Worm (Caenorhabditis elegans) whole organism, late embryonic: ENCODE results near the gene gpa-7.
A peak's percentile ranks its signal among the peaks of the same experiment; 100 is the strongest.

Experiments
- C38D4.7 ChIP-seq: fragments of 200-800 bp; sonication (Bioruptor generic); optimal IDR thresholded peaks from 2 replicates; lab custom pipeline; 2018; ENCODE audit warnings: mild to moderate bottlenecking, missing genetic modification characterization, moderate library complexity, missing compliant biosample characterization
- K02D7.2 ChIP-seq: sonication (generic microtip); optimal IDR thresholded peaks from 2 replicates; lab custom pipeline; 2017; ENCODE audit warnings: mild to moderate bottlenecking, missing genetic modification characterization, missing compliant biosample characterization
- K09A11.1 ChIP-seq: sonication (generic microtip); optimal IDR thresholded peaks from 2 replicates; lab custom pipeline; 2017; ENCODE audit warnings: antibody characterized with exemption, mild to moderate bottlenecking, missing genetic modification characterization, missing compliant biosample characterization; ENCODE audit not compliant: insufficient read depth
- ahr-1 ChIP-seq: sonication (generic microtip); optimal IDR thresholded peaks from 2 replicates; lab custom pipeline; 2016; ENCODE audit warnings: missing genetic modification characterization, missing compliant biosample characterization
- ama-1 ChIP-seq: fragments of 150-350 bp; optimal IDR thresholded peaks from 2 replicates; lab custom pipeline; 2014
- ceh-14 ChIP-seq: sonication (generic microtip); optimal IDR thresholded peaks from 2 replicates; lab custom pipeline; 2016; ENCODE audit warnings: missing genotype, missing genetic modification characterization, missing compliant biosample characterization
- ceh-18 ChIP-seq: sonication (generic microtip); optimal IDR thresholded peaks from 2 replicates; lab custom pipeline; 2016; ENCODE audit warnings: missing genetic modification characterization, missing compliant biosample characterization
- ceh-19 ChIP-seq: fragments of 200-800 bp; sonication (Bioruptor generic); optimal IDR thresholded peaks from 2 replicates; lab custom pipeline; 2018; ENCODE audit warnings: mild to moderate bottlenecking, missing genetic modification characterization, missing compliant biosample characterization
- ceh-2 ChIP-seq: sonication (generic microtip); optimal IDR thresholded peaks from 2 replicates; lab custom pipeline; 2016; ENCODE audit warnings: missing genotype, missing genetic modification characterization, missing compliant biosample characterization
- ceh-24 ChIP-seq: sonication (generic microtip); optimal IDR thresholded peaks from 2 replicates; lab custom pipeline; 2016; ENCODE audit warnings: mild to moderate bottlenecking, missing genetic modification characterization, missing compliant biosample characterization
- ceh-34 ChIP-seq: sonication (generic microtip); optimal IDR thresholded peaks from 2 replicates; lab custom pipeline; 2016; ENCODE audit warnings: mild to moderate bottlenecking, missing genetic modification characterization, missing compliant biosample characterization
- ceh-45 ChIP-seq: fragments of 200-800 bp; sonication (Bioruptor generic); IDR thresholded peaks from 2 replicates; pipeline ENCODE4 v1.3.6; 2022; ENCODE audit warnings: missing genetic modification reagents, missing genetic modification characterization, missing compliant biosample characterization
- ceh-6 ChIP-seq: fragments of 200-800 bp; sonication (Bioruptor generic); optimal IDR thresholded peaks from 2 replicates; lab custom pipeline; 2018; ENCODE audit warnings: mild to moderate bottlenecking, missing genetic modification characterization, missing compliant biosample characterization
- elt-2 ChIP-seq: sonication (generic microtip); optimal IDR thresholded peaks from 2 replicates; lab custom pipeline; 2016; ENCODE audit warnings: missing genetic modification reagents, missing genetic modification characterization, missing compliant biosample characterization
- ets-4 ChIP-seq: sonication (generic microtip); optimal IDR thresholded peaks from 2 replicates; lab custom pipeline; 2016; ENCODE audit warnings: missing genetic modification characterization, missing compliant biosample characterization
- eyg-1 ChIP-seq: sonication (generic microtip); optimal IDR thresholded peaks from 2 replicates; lab custom pipeline; 2016; ENCODE audit warnings: missing genotype, missing genetic modification characterization, missing compliant biosample characterization
- fkh-10 ChIP-seq: fragments of 150-350 bp; optimal IDR thresholded peaks from 2 replicates; lab custom pipeline; 2014; ENCODE audit warnings: missing biosample characterization, missing genetic modification reagents, missing genetic modification characterization
- gmeb-2 ChIP-seq: sonication (generic microtip); optimal IDR thresholded peaks from 2 replicates; lab custom pipeline; 2016; ENCODE audit warnings: missing genetic modification characterization, inconsistent platforms, missing compliant biosample characterization
- hlh-6 ChIP-seq: sonication (generic microtip); optimal IDR thresholded peaks from 2 replicates; lab custom pipeline; 2016; ENCODE audit warnings: missing genotype, missing genetic modification characterization, missing compliant biosample characterization
- lim-6 ChIP-seq: sonication (generic microtip); optimal IDR thresholded peaks from 2 replicates; lab custom pipeline; 2016; ENCODE audit warnings: missing genetic modification characterization, missing compliant biosample characterization
- lin-11 ChIP-seq: fragments of 200-800 bp; sonication (Bioruptor generic); optimal IDR thresholded peaks from 2 replicates; lab custom pipeline; 2018; ENCODE audit warnings: mild to moderate bottlenecking, missing genetic modification characterization, missing compliant biosample characterization
- madf-2 ChIP-seq: sonication (generic microtip); optimal IDR thresholded peaks from 2 replicates; lab custom pipeline; 2017; ENCODE audit warnings: missing genetic modification characterization, missing compliant biosample characterization
- mec-3 ChIP-seq: sonication (generic microtip); optimal IDR thresholded peaks from 2 replicates; lab custom pipeline; 2016; ENCODE audit warnings: borderline replicate concordance, missing genetic modification characterization, missing compliant biosample characterization
- nfya-1 ChIP-seq: sonication (generic microtip); optimal IDR thresholded peaks from 2 replicates; lab custom pipeline; 2017; ENCODE audit warnings: missing genetic modification characterization, mild to moderate bottlenecking, missing compliant biosample characterization, antibody characterized with exemption, moderate library complexity
- pag-3 ChIP-seq: sonication (generic microtip); optimal IDR thresholded peaks from 2 replicates; lab custom pipeline; 2016; ENCODE audit warnings: missing compliant biosample characterization, missing genetic modification characterization, borderline replicate concordance
- pat-9 ChIP-seq: fragments of 200-800 bp; sonication (Bioruptor generic); optimal IDR thresholded peaks from 2 replicates; lab custom pipeline; 2018; ENCODE audit warnings: mild to moderate bottlenecking, missing genetic modification characterization, moderate library complexity, missing compliant biosample characterization
- pax-1 ChIP-seq: fragments of 150-350 bp; optimal IDR thresholded peaks from 2 replicates; lab custom pipeline; 2014; ENCODE audit warnings: missing biosample characterization, missing genetic modification characterization
- pha-4 ChIP-seq: fragments of 150-350 bp; optimal IDR thresholded peaks from 2 replicates; lab custom pipeline; 2018; ENCODE audit warnings: missing biosample characterization, missing genetic modification reagents, missing genetic modification characterization
- pros-1 ChIP-seq: fragments of 150-350 bp; optimal IDR thresholded peaks from 2 replicates; lab custom pipeline; 2014; ENCODE audit warnings: missing biosample characterization, missing genetic modification reagents, missing genetic modification characterization
- rnt-1 ChIP-seq: sonication (generic microtip); optimal IDR thresholded peaks from 2 replicates; lab custom pipeline; 2016; ENCODE audit warnings: missing genetic modification characterization, missing compliant biosample characterization
- sdc-2 ChIP-seq: sonication (generic microtip); optimal IDR thresholded peaks from 2 replicates; lab custom pipeline; 2016; ENCODE audit warnings: missing genotype, missing genetic modification characterization, missing compliant biosample characterization
- sox-4 ChIP-seq: sonication (generic microtip); optimal IDR thresholded peaks from 2 replicates; lab custom pipeline; 2017; ENCODE audit warnings: mild to moderate bottlenecking, missing genetic modification characterization, inconsistent platforms, missing compliant biosample characterization
- tbx-7 ChIP-seq: sonication (generic microtip); optimal IDR thresholded peaks from 2 replicates; lab custom pipeline; 2016; ENCODE audit warnings: missing genotype, missing genetic modification characterization, missing compliant biosample characterization
- ttx-3 ChIP-seq: sonication (generic microtip); optimal IDR thresholded peaks from 2 replicates; lab custom pipeline; 2016; ENCODE audit warnings: missing genetic modification reagents, missing genetic modification characterization, missing compliant biosample characterization
- unc-42 ChIP-seq: sonication (generic microtip); optimal IDR thresholded peaks from 2 replicates; lab custom pipeline; 2016; ENCODE audit warnings: missing genotype, missing genetic modification characterization, missing compliant biosample characterization

gpa-7 gene

ce11 chrIV:10421256-10421655 is 17.4 kb downstream of the gpa-7 start:
- TF ChIP-seq ceh-18 = no peak
- no peak for TF ChIP-seq eyg-1 (tag; lab: Kevin White, UChicago)
- no peak for TF ChIP-seq K09A11.1 (tag; lab: Kevin White, UChicago)
- no peak for TF ChIP-seq pat-9 (tag; lab: Kevin White, UChicago)
- TF ChIP-seq tbx-7 (tag; lab: Kevin White, UChicago) = no peak
- no peak for TF ChIP-seq ceh-34 (tag; lab: Kevin White, UChicago)
- no peak for TF ChIP-seq fkh-10 (GFP tag; lab: Kevin White, UChicago)
- TF ChIP-seq ceh-45 = no peak
- TF ChIP-seq madf-2 (tag; lab: Kevin White, UChicago) = no peak
- no peak for TF ChIP-seq sdc-2 (tag; lab: Kevin White, UChicago)
- no peak for TF ChIP-seq mec-3 (tag; lab: Kevin White, UChicago)
- TF ChIP-seq ceh-14 (tag; lab: Kevin White, UChicago) = no peak
- TF ChIP-seq lin-11 (tag; lab: Kevin White, UChicago) = no peak
- no peak for TF ChIP-seq K02D7.2 (tag; lab: Kevin White, UChicago)
- no peak for TF ChIP-seq ceh-6 (GFP tag; lab: Kevin White, UChicago)
- no peak for TF ChIP-seq ceh-24
- TF ChIP-seq ama-1 (lab: Kevin White, UChicago) = no peak

ce11 chrIV:10422230-10422629 is 18.4 kb downstream of the gpa-7 start:
- TF ChIP-seq nfya-1 (tag; lab: Kevin White, UChicago) = peak; percentile 9
- TF ChIP-seq pag-3 = no peak
- TF ChIP-seq unc-42 (tag; lab: Kevin White, UChicago) = no peak
- TF ChIP-seq rnt-1 (tag; lab: Kevin White, UChicago) = peak; percentile 12

ce11 chrIV:10424535-10424934 is 20.7 kb downstream of the gpa-7 start, which contains the start of gene F13B12.1:
TSS of gene F13B12.1 (minus strand) at chrIV:10424635.
- TF ChIP-seq unc-42 (tag; lab: Kevin White, UChicago) = no peak

ce11 chrIV:10425129-10425528 is 21.3 kb downstream of the gpa-7 start:
- no peak for TF ChIP-seq pax-1 (tag; lab: Kevin White, UChicago)
- TF ChIP-seq K02D7.2 (tag; lab: Kevin White, UChicago) = no peak
- TF ChIP-seq nfya-1 (tag; lab: Kevin White, UChicago) = peak; percentile 51
- TF ChIP-seq hlh-6 = no peak
- TF ChIP-seq ceh-18 = no peak
- no peak for TF ChIP-seq ets-4 (tag; lab: Kevin White, UChicago)
- peak; percentile 55 for TF ChIP-seq elt-2 (tag; lab: Kevin White, UChicago)

ce11 chrIV:10429129-10429528 is 25.3 kb downstream of the gpa-7 start, which contains the start of gene F13B12.2:
TSS of gene F13B12.2 (minus strand) at chrIV:10429130.
- no peak for TF ChIP-seq ets-4 (tag; lab: Kevin White, UChicago)
- no peak for TF ChIP-seq gmeb-2
- no peak for TF ChIP-seq C38D4.7
- no peak for TF ChIP-seq tbx-7 (tag; lab: Kevin White, UChicago)
- no peak for TF ChIP-seq madf-2 (tag; lab: Kevin White, UChicago)
- no peak for TF ChIP-seq ceh-2 (tag; lab: Kevin White, UChicago)
- TF ChIP-seq pros-1 (tag; lab: Kevin White, UChicago) = no peak
- TF ChIP-seq K02D7.2 (tag; lab: Kevin White, UChicago) = no peak
- TF ChIP-seq pha-4 = no peak
- no peak for TF ChIP-seq lim-6
- no peak for TF ChIP-seq mec-3 (tag; lab: Kevin White, UChicago)
- TF ChIP-seq sox-4 (tag; lab: Kevin White, UChicago) = no peak
- TF ChIP-seq ceh-19 (GFP tag; lab: Kevin White, UChicago) = no peak
- TF ChIP-seq ttx-3 (tag; lab: Kevin White, UChicago) = no peak
- TF ChIP-seq ahr-1 (tag; lab: Kevin White, UChicago) = no peak
